Fruit fly (Drosophila melanogaster): ENCODE measurements around the gene Iml1.

The Iml1 gene

dm6 chr3L:1548345-1548970 lies 14.6 kb upstream of the Iml1 start (continued):
- TF ChIP-seq wor (GFP tag; IDR thresholded peaks at IDR 0.05) (peak; percentile 26; the same call in 1 of the 2 replicates), nau (GFP tag; optimal IDR thresholded peaks at IDR 0.05) (no peak), fru (optimal IDR thresholded peaks at IDR 0.05) (no peak), seq (GFP tag; IDR thresholded peaks at IDR 0.05) (no peak; the same call in 1 of the 2 replicates), CG17802 (tag; optimal IDR thresholded peaks at IDR 0.05) (no peak), abd-A (tag; optimal IDR thresholded peaks at IDR 0.05) (no peak), tup (GFP tag; optimal IDR thresholded peaks at IDR 0.05) (no peak), Hr39 (optimal IDR thresholded peaks at IDR 0.05) (no peak), nerfin-2 (GFP tag; IDR thresholded peaks at IDR 0.05; ENCODE audit: partially characterized antibody) (no peak), onecut (GFP tag; IDR thresholded peaks at IDR 0.05) (no peak), zfh2 (GFP tag; optimal IDR thresholded peaks at IDR 0.05) (peak; percentile 69), fd96Cb (tag; optimal IDR thresholded peaks at IDR 0.05) (peak; percentile 30), CG15514 (GFP tag; optimal IDR thresholded peaks at IDR 0.05) (peak; percentile 48), CG14965 (GFP tag; optimal IDR thresholded peaks at IDR 0.05; ENCODE audit: borderline replicate concordance) (no peak), Tbp (GFP tag; optimal IDR thresholded peaks at IDR 0.05) (no peak), dysf (GFP tag; IDR thresholded peaks at IDR 0.05) (peak; percentile 73), hkb (optimal IDR thresholded peaks at IDR 0.05) (no peak), hkb (GFP tag; IDR thresholded peaks at IDR 0.05) (peak; percentile 48; the same call in 1 of the 2 replicates), twi (tag; optimal IDR thresholded peaks at IDR 0.05) (no peak), Ravus (GFP tag; IDR thresholded peaks at IDR 0.05) (0 out of 2 replicates have a peak, but pooled peaks have one; percentile 0), kni (GFP tag; optimal IDR thresholded peaks at IDR 0.05) (no peak), CG4282 (GFP tag; optimal IDR thresholded peaks at IDR 0.05) (no peak), Myb (GFP tag; optimal IDR thresholded peaks at IDR 0.05) (peak; percentile 27), CG7556 (GFP tag; optimal IDR thresholded peaks at IDR 0.05) (peak; percentile 75), CG15696 (tag; optimal IDR thresholded peaks at IDR 0.05) (peak; percentile 23), tap (tag; optimal IDR thresholded peaks at IDR 0.05) (peak; percentile 38), D19B (GFP tag; optimal IDR thresholded peaks at IDR 0.05) (peak; percentile 55), CG4730 (GFP tag; IDR thresholded peaks at IDR 0.05) (no peak), Doc3 (GFP tag; IDR thresholded peaks at IDR 0.05; ENCODE audit: partially characterized antibody) (no peak), CG42726 (GFP tag; IDR thresholded peaks at IDR 0.05; ENCODE audit: partially characterized antibody) (no peak), Xbp1 (GFP tag; optimal IDR thresholded peaks at IDR 0.05) (peak; percentile 61), CG12299 (tag; optimal IDR thresholded peaks at IDR 0.05) (peak; percentile 12), crc (GFP tag; optimal IDR thresholded peaks at IDR 0.05) (peak; percentile 43), Trl (optimal IDR thresholded peaks at IDR 0.05) (no peak), Trl (GFP tag; optimal IDR thresholded peaks at IDR 0.05) (peak; percentile 9), phol (tag; optimal IDR thresholded peaks at IDR 0.05) (peak; percentile 52), Doc2 (GFP tag; IDR thresholded peaks at IDR 0.05) (no peak), Dfd (GFP tag; optimal IDR thresholded peaks at IDR 0.05) (peak in 1 of 2 experiments; percentile 74), CG1602 (GFP tag; optimal IDR thresholded peaks at IDR 0.05) (peak; percentile 43), CG11696 (GFP tag; IDR thresholded peaks at IDR 0.05) (no peak), Ssrp (tag; optimal IDR thresholded peaks at IDR 0.05) (peak; percentile 44), gcm2 (GFP tag; optimal IDR thresholded peaks at IDR 0.05) (no peak), Med (GFP tag) (peak; percentile 87), CG17359 (tag; optimal IDR thresholded peaks at IDR 0.05) (peak; percentile 60), ap (GFP tag; IDR thresholded peaks at IDR 0.05) (no peak; the same call in 1 of the 2 replicates), CG4820 (GFP tag; optimal IDR thresholded peaks at IDR 0.05) (peak; percentile 37), pan (optimal IDR thresholded peaks at IDR 0.05) (no peak), pan (GFP tag; optimal IDR thresholded peaks at IDR 0.05 in 1 of 2, IDR thresholded peaks at IDR 0.05 in 1 of 2) (no peak), cg (GFP tag; optimal IDR thresholded peaks at IDR 0.05) (no peak), Hsf (GFP tag; optimal IDR thresholded peaks at IDR 0.05) (peak; percentile 59), CG16779 (GFP tag; IDR thresholded peaks at IDR 0.05) (no peak), CG17829 (tag; optimal IDR thresholded peaks at IDR 0.05) (peak; percentile 44)

Data from whole organism, embryonic.